Worm (Caenorhabditis elegans): ENCODE data around the gene gly-6.

Gene gly-6

DNA sequence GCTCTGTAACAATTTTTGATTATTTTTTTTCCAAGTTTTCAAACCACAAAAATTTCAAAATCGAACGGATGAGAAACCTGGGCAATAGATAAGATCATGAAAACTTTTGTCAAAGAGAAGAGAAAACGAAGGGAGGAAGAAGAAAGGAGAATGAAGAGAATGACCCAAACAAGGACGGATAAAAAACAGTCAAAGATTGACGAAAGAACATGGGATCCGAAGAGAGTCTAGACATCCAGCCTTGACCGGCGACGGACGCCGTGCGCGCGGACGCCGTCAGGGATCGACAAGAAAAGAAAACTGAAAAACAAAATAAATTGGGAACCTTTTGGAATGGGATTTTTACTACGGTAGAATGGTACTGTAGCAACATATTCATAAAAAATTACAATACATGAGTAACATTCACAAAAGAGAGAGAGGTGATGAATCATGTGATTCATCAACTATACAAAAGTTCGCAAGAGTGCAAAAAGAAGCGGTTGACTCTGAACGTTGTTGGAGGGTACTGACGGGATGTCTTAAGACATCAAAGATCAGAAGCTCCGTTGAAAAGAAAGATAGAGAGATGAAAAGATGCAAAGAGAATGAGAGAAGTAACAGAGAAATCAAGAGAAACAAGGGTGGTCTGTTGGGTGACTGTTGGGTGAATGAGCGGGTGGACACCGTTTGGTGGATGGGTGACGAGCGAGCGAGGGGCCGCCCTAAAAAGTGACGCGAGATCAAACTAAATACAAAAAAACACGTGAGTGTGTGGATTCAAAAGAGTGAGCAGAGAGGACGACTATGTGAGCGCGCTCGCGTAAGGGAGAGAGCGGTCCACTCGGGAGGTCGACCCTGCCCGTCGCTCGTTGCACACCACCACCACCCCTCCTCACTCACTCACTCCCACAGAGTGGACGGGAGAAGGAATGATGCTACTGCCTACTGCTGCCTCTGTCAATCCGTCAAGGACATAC, 50.5 kb downstream of the gly-6 start, which contains the start of gene sup-26 (continued):
- TF ChIP-seq nhr-77 (tag; optimal IDR thresholded peaks at IDR 0.05), result no peak
- TF ChIP-seq hlh-4 (tag; optimal IDR thresholded peaks at IDR 0.05), result no peak
- no peak for TF ChIP-seq efl-1 (optimal IDR thresholded peaks at IDR 0.05)
- TF ChIP-seq efl-1 (GFP tag; optimal IDR thresholded peaks at IDR 0.05 in 1 of 2), result peak in 1 of 2 experiments; percentile 91
- peak; percentile 43 for TF ChIP-seq snu-23 (GFP tag; optimal IDR thresholded peaks at IDR 0.05)
- TF ChIP-seq unc-130 (tag; optimal IDR thresholded peaks at IDR 0.05), result no peak
- no peak for TF ChIP-seq zag-1 (tag; optimal IDR thresholded peaks at IDR 0.05)
- TF ChIP-seq nhr-90 (tag; optimal IDR thresholded peaks at IDR 0.05; ENCODE audit: poor library complexity), result no peak
- TF ChIP-seq pag-3 (tag; optimal IDR thresholded peaks at IDR 0.05; ENCODE audit: borderline replicate concordance, insufficient read depth), result no peak
- TF ChIP-seq egl-27 (tag; optimal IDR thresholded peaks at IDR 0.05), result no peak
- no peak for TF ChIP-seq snpc-4 (tag; optimal IDR thresholded peaks at IDR 0.05)
- no peak for TF ChIP-seq nhr-76 (tag; optimal IDR thresholded peaks at IDR 0.05)
- no peak for TF ChIP-seq hlh-17 (GFP tag; optimal IDR thresholded peaks at IDR 0.05; ENCODE audit: borderline replicate concordance)
- no peak; the same call in 1 of the 2 replicates for TF ChIP-seq ceh-88 (GFP tag; IDR thresholded peaks at IDR 0.05)
- TF ChIP-seq mep-1 (tag; optimal IDR thresholded peaks at IDR 0.05), result peak; percentile 30
- TF ChIP-seq lin-15B (tag; optimal IDR thresholded peaks at IDR 0.05), result no peak
- no peak for TF ChIP-seq aha-1 (tag; optimal IDR thresholded peaks at IDR 0.05)
- peak; percentile 17 for TF ChIP-seq xbp-1 (tag; optimal IDR thresholded peaks at IDR 0.05)
- peak; percentile 32 for TF ChIP-seq nhr-47 (tag; optimal IDR thresholded peaks at IDR 0.05)
- peak; percentile 70 for TF ChIP-seq lin-14 (GFP tag; optimal IDR thresholded peaks at IDR 0.05)
- TF ChIP-seq unc-30 (tag; optimal IDR thresholded peaks at IDR 0.05), result no peak
- TF ChIP-seq lin-35 (GFP tag; optimal IDR thresholded peaks at IDR 0.05), result peak in 1 of 2 experiments; percentile 45
- TF ChIP-seq efl-3 (GFP tag; optimal IDR thresholded peaks at IDR 0.05), result no peak
- no peak for TF ChIP-seq pax-3 (tag; optimal IDR thresholded peaks at IDR 0.05)
- peak in 1 of 6 experiments; percentile 29 for TF ChIP-seq elt-3 (tag; optimal IDR thresholded peaks at IDR 0.05)
- TF ChIP-seq tbx-2 (tag; optimal IDR thresholded peaks at IDR 0.05), result peak; percentile 40
- TF ChIP-seq fos-1 (tag; optimal IDR thresholded peaks at IDR 0.05), result no peak
- peak; percentile 23 for TF ChIP-seq lin-13 (GFP tag; optimal IDR thresholded peaks at IDR 0.05)
- no peak for TF ChIP-seq ztf-4 (tag; optimal IDR thresholded peaks at IDR 0.05)
- 0 out of 2 replicates have a peak, but pooled peaks have one; percentile 4 for TF ChIP-seq nhr-19 (GFP tag; conservative IDR thresholded peaks at IDR 0.05)
- TF ChIP-seq unc-86 (tag; optimal IDR thresholded peaks at IDR 0.05), result peak; percentile 9
- no peak for TF ChIP-seq egl-13 (tag; optimal IDR thresholded peaks at IDR 0.05)
- TF ChIP-seq ceh-90 (tag; optimal IDR thresholded peaks at IDR 0.05), result no peak
- no peak for TF ChIP-seq mab-9 (GFP tag; IDR thresholded peaks at IDR 0.05)
- TF ChIP-seq nhr-71 (tag; optimal IDR thresholded peaks at IDR 0.05), result peak; percentile 68
- TF ChIP-seq ztf-11 (tag; optimal IDR thresholded peaks at IDR 0.05), result peak in 1 of 2 experiments; percentile 62
- TF ChIP-seq elt-2 (tag; optimal IDR thresholded peaks at IDR 0.05), result no peak
- TF ChIP-seq jun-1 (tag; optimal IDR thresholded peaks at IDR 0.05), result no peak

DNA sequence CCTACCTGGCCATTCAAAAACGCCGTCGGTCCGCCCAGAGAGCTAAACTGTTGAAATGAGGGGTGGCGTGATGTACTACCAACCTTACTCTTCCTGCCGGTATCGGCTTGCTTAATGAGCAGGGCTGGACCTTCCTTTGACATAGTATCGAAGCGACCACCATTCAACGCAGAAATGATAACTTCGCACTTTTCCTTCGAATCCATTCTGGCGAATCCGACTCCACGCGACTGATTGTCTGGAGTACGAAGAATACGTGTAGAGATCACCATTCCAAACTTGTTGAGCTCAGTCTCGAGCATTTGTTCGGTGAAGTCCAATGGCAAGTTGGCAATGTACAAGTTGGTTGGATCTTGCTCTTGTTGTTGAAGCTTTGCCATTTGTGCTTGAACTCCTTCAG, 52.8 kb downstream of the gly-6 start:
- TF ChIP-seq fkh-8 (tag; optimal IDR thresholded peaks at IDR 0.05) (no peak), aly-2 (tag; optimal IDR thresholded peaks at IDR 0.05) (no peak), sox-4 (tag; optimal IDR thresholded peaks at IDR 0.05) (no peak), F16B12.6 (tag; optimal IDR thresholded peaks at IDR 0.05) (no peak), C16A3.4 (tag; optimal IDR thresholded peaks at IDR 0.05) (no peak), efl-1 (optimal IDR thresholded peaks at IDR 0.05) (no peak), efl-1 (GFP tag; optimal IDR thresholded peaks at IDR 0.05 in 1 of 2) (peak in 1 of 2 experiments; percentile 92), skn-1 (tag; optimal IDR thresholded peaks at IDR 0.05) (no peak), nhr-76 (tag; optimal IDR thresholded peaks at IDR 0.05) (no peak)
